Worm (Caenorhabditis elegans): ENCODE results near the gene Y44A6D.7.
"Not testable (repeated sequence)": the region's sequence is repeated elsewhere in the genome, so short reads cannot be mapped to it uniquely, and the experiment has no call there.

ce11 chrV:20839307-20839909 lies 24.9 kb downstream of the Y44A6D.7 start:
- TF ChIP-seq pqm-1 (tag; optimal IDR thresholded peaks at IDR 0.05); fax-1 (tag; optimal IDR thresholded peaks at IDR 0.05); fkh-10 (GFP tag; optimal IDR thresholded peaks at IDR 0.05); ceh-18 (tag; optimal IDR thresholded peaks at IDR 0.05); zip-5 (tag; optimal IDR thresholded peaks at IDR 0.05); hlh-6 (tag; optimal IDR thresholded peaks at IDR 0.05); ama-1 (optimal IDR thresholded peaks at IDR 0.05); Y22D7AL.16 (tag; optimal IDR thresholded peaks at IDR 0.05); unc-3 (GFP tag; conservative IDR thresholded peaks at IDR 0.05); unc-3 (tag; optimal IDR thresholded peaks at IDR 0.05): not testable (repeated sequence)

Measured in whole organism, late embryonic.